Worm (Caenorhabditis elegans) whole organism, midembryonic: ENCODE measurements around the gene C44B7.11.
A peak's percentile ranks its signal among the peaks of the same experiment; 100 is the strongest.

Experiments
- flt-1 ChIP-seq: fragments of 200-800 bp; sonication (Bioruptor generic); IDR thresholded peaks from 2 replicates; pipeline ENCODE4 v1.3.6; 2022; ENCODE audit warnings: missing genetic modification characterization, missing compliant biosample characterization
- klf-2 ChIP-seq: fragments of 200-800 bp; sonication (Bioruptor generic); conservative IDR thresholded peaks from 2 replicates; pipeline ENCODE4 v1.3.6; 2022; ENCODE audit warnings: missing genetic modification reagents, missing genetic modification characterization, missing compliant biosample characterization
- ztf-29 ChIP-seq: fragments of 200-800 bp; sonication (Bioruptor generic); IDR thresholded peaks from 2 replicates; pipeline ENCODE4 v1.3.6; 2022; ENCODE audit warnings: missing genetic modification reagents, missing genetic modification characterization, missing compliant biosample characterization

- TF ChIP-seq klf-2 (GFP tag; lab: Robert Waterston, UW) (no peak), ztf-29 (GFP tag; lab: Robert Waterston, UW) (no peak), flt-1 (GFP tag; lab: Robert Waterston, UW) (0 out of 2 replicates have a peak, but pooled peaks have one; percentile 7)
Measured at ce11 chrII:6939873-6940272, 42.5 kb upstream of the C44B7.11 start.
